Fruit fly (Drosophila melanogaster) whole organism, embryonic: ENCODE results near the gene Snmp2.
A peak's percentile ranks its signal among the peaks of the same experiment; 100 is the strongest.

Experiments used
- CG10543 ChIP-seq: fragments of 200-800 bp; sonication (Bioruptor generic); optimal IDR thresholded peaks from 3 replicates; lab custom pipeline; 2017; ENCODE audit warnings: missing biosample characterization, mild to moderate bottlenecking, missing genetic modification characterization, moderate library complexity
- CG1602 ChIP-seq: fragments of 200-800 bp; sonication (Bioruptor generic); optimal IDR thresholded peaks from 3 replicates; lab custom pipeline; 2016; ENCODE audit warnings: missing biosample characterization, missing genetic modification characterization
- CG42726 ChIP-seq: fragments of 200-800 bp; sonication (Bioruptor generic); IDR thresholded peaks from 2 replicates; pipeline ENCODE4 v1.3.6; 2022; ENCODE audit warnings: missing biosample characterization, missing genetic modification characterization; ENCODE audit not compliant: partially characterized antibody
- CG7786 ChIP-seq: fragments of 200-800 bp; sonication (Bioruptor generic); optimal IDR thresholded peaks from 2 replicates; lab custom pipeline; 2016; ENCODE audit warnings: missing biosample characterization, missing genetic modification characterization
- CG9215 ChIP-seq: fragments of 200-800 bp; sonication (Bioruptor generic); IDR thresholded peaks from 2 replicates; pipeline ENCODE4 v1.3.6; 2022; ENCODE audit warnings: missing biosample characterization, missing genetic modification characterization
- Camta ChIP-seq: fragments of 200-800 bp; sonication (Bioruptor generic); optimal IDR thresholded peaks from 2 replicates; lab custom pipeline; 2016; ENCODE audit warnings: missing biosample characterization, missing genetic modification characterization
- Hand ChIP-seq: fragments of 200-800 bp; sonication (Bioruptor generic); optimal IDR thresholded peaks from 2 replicates; lab custom pipeline; 2017; ENCODE audit warnings: mild to moderate bottlenecking, missing biosample characterization, missing genetic modification reagents, missing genetic modification characterization
- al ChIP-seq: fragments of 200-800 bp; sonication (Bioruptor generic); IDR thresholded peaks from 2 replicates; pipeline ENCODE4 v1.3.6; 2022; ENCODE audit warnings: missing biosample characterization, missing genetic modification characterization
- gce ChIP-seq: fragments of 200-800 bp; sonication (Bioruptor generic); IDR thresholded peaks from 3 replicates; pipeline ENCODE4 v1.3.6; 2022; ENCODE audit warnings: missing biosample characterization, missing genetic modification characterization
- nerfin-2 ChIP-seq: fragments of 200-800 bp; sonication (Bioruptor generic); IDR thresholded peaks from 2 replicates; pipeline ENCODE4 v1.3.6; 2022; ENCODE audit warnings: missing biosample characterization, missing genetic modification characterization; ENCODE audit not compliant: partially characterized antibody
- nmo ChIP-seq: fragments of 200-800 bp; sonication (Bioruptor generic); optimal IDR thresholded peaks from 2 replicates; lab custom pipeline; 2018; ENCODE audit warnings: missing biosample characterization, mild to moderate bottlenecking, missing genetic modification characterization, moderate library complexity
- wdn ChIP-seq: fragments of 200-800 bp; sonication (Bioruptor generic); IDR thresholded peaks from 2 replicates; pipeline ENCODE4 v1.3.6; 2022; ENCODE audit warnings: missing biosample characterization, missing genetic modification characterization

- TF ChIP-seq CG42726 (GFP tag; lab: Robert Waterston, UW): no peak
- peak; percentile 91 for TF ChIP-seq CG9215
- TF ChIP-seq wdn (GFP tag; lab: Robert Waterston, UW): peak; percentile 68
- TF ChIP-seq nerfin-2: no peak
- TF ChIP-seq CG10543: peak; percentile 47
- TF ChIP-seq Camta: peak; percentile 57
- TF ChIP-seq CG7786 (GFP tag; lab: Kevin White, UChicago): peak; percentile 23
- TF ChIP-seq nmo (GFP tag; lab: Kevin White, UChicago): peak; percentile 92
- TF ChIP-seq al (GFP tag; lab: Robert Waterston, UW): peak; percentile 90
- peak; percentile 84 for TF ChIP-seq CG1602 (GFP tag; lab: Kevin White, UChicago)
- TF ChIP-seq Hand (GFP tag; lab: Kevin White, UChicago): peak; percentile 54
- peak; percentile 69; the same call in 2 of the 3 replicates for TF ChIP-seq gce (GFP tag; lab: Robert Waterston, UW)
These were observed 24.1 kb downstream of the Snmp2 start, which contains the start of gene Mcad for dm6 chr3L:7718561-7719417.
